Worm (Caenorhabditis elegans) whole organism, L4 larva: ENCODE data around the gene dcs-1.
A peak's percentile ranks its signal among the peaks of the same experiment; 100 is the strongest.

Experiments
- D1046.2 ChIP-seq: fragments of 200-800 bp; sonication (Bioruptor generic); IDR thresholded peaks from 2 replicates; pipeline ENCODE4 v1.3.6; 2022; ENCODE audit warnings: missing genetic modification characterization, missing compliant biosample characterization
- F10B5.3 ChIP-seq: sonication (generic microtip); optimal IDR thresholded peaks from 2 replicates; lab custom pipeline; 2016; ENCODE audit warnings: mild to moderate bottlenecking, missing genetic modification characterization, missing compliant biosample characterization
- F26F4.8 ChIP-seq: fragments of 200-800 bp; sonication (Bioruptor generic); conservative IDR thresholded peaks from 2 replicates; pipeline ENCODE4 v1.3.6; 2022; ENCODE audit warnings: missing genetic modification characterization, missing compliant biosample characterization
- F37D6.2 ChIP-seq: sonication (generic microtip); optimal IDR thresholded peaks from 2 replicates; lab custom pipeline; 2016; ENCODE audit warnings: mild to moderate bottlenecking, missing genetic modification characterization, missing compliant biosample characterization
- F44E2.7 ChIP-seq: fragments of 200-800 bp; sonication (Bioruptor generic); IDR thresholded peaks from 2 replicates; pipeline ENCODE4 v2.1.2; 2022; ENCODE audit warnings: missing genetic modification characterization, missing compliant biosample characterization
- T26A8.4 ChIP-seq: fragments of 200-800 bp; sonication (Bioruptor generic); IDR thresholded peaks from 2 replicates; pipeline ENCODE4 v1.3.6; 2022; ENCODE audit warnings: missing genetic modification characterization, missing compliant biosample characterization
- Y105C5A.15 ChIP-seq: fragments of 200-800 bp; sonication (Bioruptor generic); IDR thresholded peaks from 2 replicates; pipeline ENCODE4 v1.3.6; 2022; ENCODE audit warnings: missing genetic modification characterization, missing compliant biosample characterization
- Y5F2A.4 ChIP-seq: fragments of 200-800 bp; sonication (Bioruptor generic); optimal IDR thresholded peaks from 2 replicates; lab custom pipeline; 2018; ENCODE audit warnings: mild to moderate bottlenecking, missing genetic modification characterization, missing compliant biosample characterization
- Y75B8A.6 ChIP-seq: fragments of 200-800 bp; sonication (Bioruptor generic); IDR thresholded peaks from 2 replicates; pipeline ENCODE4 v1.3.6; 2022; ENCODE audit warnings: missing genetic modification reagents, missing genetic modification characterization, missing compliant biosample characterization
- ZK337.2 ChIP-seq: fragments of 200-800 bp; sonication (Bioruptor generic); IDR thresholded peaks from 2 replicates; pipeline ENCODE4 v1.3.6; 2022; ENCODE audit warnings: missing genetic modification reagents, missing genetic modification characterization, missing compliant biosample characterization
- aha-1 ChIP-seq: fragments of 150-350 bp; peaks from one replicate; lab custom pipeline; 2014; ENCODE audit warnings: missing biosample characterization, missing genetic modification characterization
- attf-4 ChIP-seq: sonication (generic microtip); optimal IDR thresholded peaks from 3 replicates; lab custom pipeline; 2017; ENCODE audit warnings: missing biosample characterization, missing genetic modification characterization
- ceh-32 ChIP-seq: sonication (generic microtip); optimal IDR thresholded peaks from 2 replicates; lab custom pipeline; 2016; ENCODE audit warnings: mild to moderate bottlenecking, missing genetic modification characterization, missing compliant biosample characterization; ENCODE audit not compliant: poor library complexity
- ces-1 ChIP-seq: fragments of 150-350 bp; sonication (generic microtip); optimal IDR thresholded peaks from 4 replicates; lab custom pipeline; 2014; ENCODE audit warnings: missing biosample characterization, missing genetic modification reagents, missing genetic modification characterization
- ctbp-1 ChIP-seq: fragments of 200-800 bp; sonication (Bioruptor generic); IDR thresholded peaks from 2 replicates; pipeline ENCODE4 v1.3.6; 2022; ENCODE audit warnings: missing genetic modification reagents, missing genetic modification characterization, missing compliant biosample characterization
- dmd-8 ChIP-seq: fragments of 200-800 bp; sonication (Bioruptor generic); IDR thresholded peaks from 2 replicates; pipeline ENCODE4 v1.3.6; 2022; ENCODE audit warnings: missing genetic modification characterization, missing compliant biosample characterization
- dmd-9 ChIP-seq: fragments of 200-800 bp; sonication (Bioruptor generic); IDR thresholded peaks from 2 replicates; pipeline ENCODE4 v1.3.6; 2022; ENCODE audit warnings: missing genetic modification reagents, missing genetic modification characterization, missing compliant biosample characterization
- duxl-1 ChIP-seq: sonication (generic microtip); optimal IDR thresholded peaks from 2 replicates; lab custom pipeline; 2016; ENCODE audit warnings: mild to moderate bottlenecking, missing genetic modification characterization, moderate library complexity, missing compliant biosample characterization; ENCODE audit not compliant: poor library complexity
- egl-43 ChIP-seq: fragments of 200-800 bp; sonication (Bioruptor generic); IDR thresholded peaks from 2 replicates; pipeline ENCODE4 v1.3.6; 2022; ENCODE audit warnings: missing genetic modification reagents, missing genetic modification characterization, missing compliant biosample characterization
- fkh-10 ChIP-seq: fragments of 150-350 bp; optimal IDR thresholded peaks from 2 replicates; lab custom pipeline; 2014; ENCODE audit warnings: missing biosample characterization, missing genetic modification reagents, missing genetic modification characterization
- hif-1 ChIP-seq, 2 experiments: sonication (generic microtip); optimal IDR thresholded peaks; 2 replicates each; lab custom pipeline; 2016 to 2017; ENCODE audit warnings: missing compliant biosample characterization in 2 of 2, missing genetic modification characterization in 2 of 2, missing genetic modification reagents in 2 of 2, missing genotype in 2 of 2, mild to moderate bottlenecking in 1 of 2
- jun-1 ChIP-seq: fragments of 150-350 bp; optimal IDR thresholded peaks from 2 replicates; lab custom pipeline; 2014; ENCODE audit warnings: missing biosample characterization, missing genetic modification reagents, missing genetic modification characterization
- lim-7 ChIP-seq: fragments of 200-800 bp; sonication (Bioruptor generic); IDR thresholded peaks from 2 replicates; pipeline ENCODE4 v1.3.6; 2022; ENCODE audit warnings: missing genetic modification characterization, missing compliant biosample characterization
- lin-13 ChIP-seq: fragments of 150-350 bp; optimal IDR thresholded peaks from 2 replicates; lab custom pipeline; 2014; ENCODE audit warnings: missing biosample characterization, missing genetic modification reagents, missing genetic modification characterization
- lin-29 ChIP-seq: fragments of 200-800 bp; sonication (Bioruptor generic); IDR thresholded peaks from 2 replicates; pipeline ENCODE4 v1.3.6; 2022; ENCODE audit warnings: missing genetic modification reagents, missing genetic modification characterization, missing compliant biosample characterization
- lin-39 ChIP-seq: fragments of 150-350 bp; optimal IDR thresholded peaks from 2 replicates; lab custom pipeline; 2014; ENCODE audit warnings: missing biosample characterization, missing genetic modification reagents, missing genetic modification characterization
- lir-3 ChIP-seq: sonication (generic microtip); optimal IDR thresholded peaks from 2 replicates; lab custom pipeline; 2016; ENCODE audit warnings: mild to moderate bottlenecking, missing genetic modification characterization, missing compliant biosample characterization
- madf-5 ChIP-seq, 2 experiments: fragments of 200-800 bp; sonication (Bioruptor generic); IDR thresholded peaks; 2 replicates each; pipeline ENCODE4 v1.3.6; 2022; ENCODE audit warnings: missing compliant biosample characterization in 2 of 2, missing genetic modification characterization in 2 of 2
- mdl-1 ChIP-seq, 2 experiments: fragments of 150-350 bp in 1 of 2; sonication (generic microtip) in 1 of 2; optimal IDR thresholded peaks; 2 replicates each; lab custom pipeline; 2014 to 2017; ENCODE audit warnings: missing biosample characterization in 2 of 2, missing genetic modification characterization in 2 of 2
- mdt-29 ChIP-seq: fragments of 200-800 bp; sonication (Bioruptor generic); IDR thresholded peaks from 2 replicates; pipeline ENCODE4 v1.3.6; 2022; ENCODE audit warnings: missing genetic modification reagents, missing genetic modification characterization, missing compliant biosample characterization
- mxl-2 ChIP-seq: fragments of 200-800 bp; sonication (Bioruptor generic); conservative IDR thresholded peaks from 2 replicates; pipeline ENCODE4 v1.3.6; 2022; ENCODE audit warnings: missing genetic modification reagents, missing genetic modification characterization, missing compliant biosample characterization
- nhr-11 ChIP-seq: fragments of 150-350 bp; optimal IDR thresholded peaks from 2 replicates; lab custom pipeline; 2014; ENCODE audit warnings: missing biosample characterization, missing genetic modification characterization
- nhr-25 ChIP-seq: sonication (generic microtip); optimal IDR thresholded peaks from 2 replicates; lab custom pipeline; 2017; ENCODE audit warnings: missing genetic modification characterization, mild to moderate bottlenecking, missing compliant biosample characterization, antibody characterized with exemption, moderate library complexity, borderline replicate concordance; ENCODE audit not compliant: insufficient read depth
- nhr-42 ChIP-seq: fragments of 200-800 bp; sonication (Bioruptor generic); IDR thresholded peaks from 2 replicates; pipeline ENCODE4 v1.3.6; 2022; ENCODE audit warnings: missing genetic modification characterization, missing compliant biosample characterization
- nhr-76 ChIP-seq: fragments of 150-350 bp; optimal IDR thresholded peaks from 2 replicates; lab custom pipeline; 2014; ENCODE audit warnings: missing biosample characterization, missing genetic modification characterization
- nhr-77 ChIP-seq: fragments of 150-350 bp; optimal IDR thresholded peaks from 2 replicates; lab custom pipeline; 2014; ENCODE audit warnings: missing biosample characterization, missing genetic modification characterization
- saeg-2 ChIP-seq: fragments of 200-800 bp; sonication (Bioruptor generic); IDR thresholded peaks from 2 replicates; pipeline ENCODE4 v1.3.6; 2022; ENCODE audit warnings: missing genetic modification reagents, missing genetic modification characterization, missing compliant biosample characterization
- set-16 ChIP-seq: fragments of 200-800 bp; sonication (Bioruptor generic); IDR thresholded peaks from 2 replicates; pipeline ENCODE4 v1.3.6; 2022; ENCODE audit warnings: missing genetic modification reagents, missing genetic modification characterization, missing compliant biosample characterization
- skn-1 ChIP-seq: fragments of 150-350 bp; optimal IDR thresholded peaks from 2 replicates; lab custom pipeline; 2014; ENCODE audit warnings: missing biosample characterization, missing genetic modification characterization
- snpc-1.2 ChIP-seq: fragments of 200-800 bp; sonication (Bioruptor generic); IDR thresholded peaks from 2 replicates; pipeline ENCODE4 v1.3.6; 2022; ENCODE audit warnings: missing genetic modification reagents, missing genetic modification characterization, missing compliant biosample characterization
- snpc-4 ChIP-seq: fragments of 150-350 bp; optimal IDR thresholded peaks from 2 replicates; lab custom pipeline; 2014; ENCODE audit warnings: missing biosample characterization, missing genetic modification characterization
- spr-1 ChIP-seq: sonication (generic microtip); optimal IDR thresholded peaks from 2 replicates; lab custom pipeline; 2016; ENCODE audit warnings: mild to moderate bottlenecking, missing genetic modification characterization, missing compliant biosample characterization
- spr-3 ChIP-seq: fragments of 200-800 bp; sonication (Bioruptor generic); optimal IDR thresholded peaks from 2 replicates; lab custom pipeline; 2018; ENCODE audit warnings: mild to moderate bottlenecking, missing genetic modification characterization, missing compliant biosample characterization
- tag-97 ChIP-seq: fragments of 200-800 bp; sonication (Bioruptor generic); IDR thresholded peaks from 2 replicates; pipeline ENCODE4 v1.3.6; 2022; ENCODE audit warnings: missing genetic modification characterization, missing compliant biosample characterization
- tra-1 ChIP-seq: fragments of 200-800 bp; sonication (Bioruptor generic); IDR thresholded peaks from 2 replicates; pipeline ENCODE4 v1.3.6; 2022; ENCODE audit warnings: missing genetic modification reagents, missing genetic modification characterization, missing compliant biosample characterization
- vab-7 ChIP-seq: fragments of 200-800 bp; sonication (Bioruptor generic); IDR thresholded peaks from 2 replicates; pipeline ENCODE4 v1.3.6; 2022; ENCODE audit warnings: missing genetic modification reagents, missing genetic modification characterization, missing compliant biosample characterization
- zip-11 ChIP-seq: fragments of 200-800 bp; sonication (Bioruptor generic); IDR thresholded peaks from 2 replicates; pipeline ENCODE4 v1.3.6; 2022; ENCODE audit warnings: missing genetic modification characterization, missing compliant biosample characterization
- ztf-11 ChIP-seq: fragments of 150-350 bp; optimal IDR thresholded peaks from 2 replicates; lab custom pipeline; 2014; ENCODE audit warnings: missing biosample characterization, missing genetic modification characterization

Gene dcs-1

ce11 chrV:20127543-20127942, 37.0 kb upstream of the dcs-1 start:
- 0 out of 2 replicates have a peak, but pooled peaks have one; percentile 64 for TF ChIP-seq F44E2.7
- TF ChIP-seq mdt-29 (GFP tag; lab: Robert Waterston, UW) = no peak
- TF ChIP-seq nhr-25 (tag; lab: Kevin White, UChicago) = no peak
- no peak for TF ChIP-seq spr-1 (tag; lab: Kevin White, UChicago)
- TF ChIP-seq lim-7 = no peak
- TF ChIP-seq aha-1 (tag; lab: Kevin White, UChicago) = peak; percentile 40
- TF ChIP-seq F26F4.8 = no peak
- TF ChIP-seq set-16 = peak; percentile 90
- no peak for TF ChIP-seq dmd-9
- no peak for TF ChIP-seq nhr-76 (tag; lab: Kevin White, UChicago)
- 0 out of 2 replicates have a peak, but pooled peaks have one; percentile 10 for TF ChIP-seq egl-43 (GFP tag; lab: Robert Waterston, UW)
- peak; percentile 45; the same call in 1 of the 2 replicates for TF ChIP-seq tra-1 (GFP tag; lab: Robert Waterston, UW)
- TF ChIP-seq, all 104 proteins: peak for 5

DNA sequence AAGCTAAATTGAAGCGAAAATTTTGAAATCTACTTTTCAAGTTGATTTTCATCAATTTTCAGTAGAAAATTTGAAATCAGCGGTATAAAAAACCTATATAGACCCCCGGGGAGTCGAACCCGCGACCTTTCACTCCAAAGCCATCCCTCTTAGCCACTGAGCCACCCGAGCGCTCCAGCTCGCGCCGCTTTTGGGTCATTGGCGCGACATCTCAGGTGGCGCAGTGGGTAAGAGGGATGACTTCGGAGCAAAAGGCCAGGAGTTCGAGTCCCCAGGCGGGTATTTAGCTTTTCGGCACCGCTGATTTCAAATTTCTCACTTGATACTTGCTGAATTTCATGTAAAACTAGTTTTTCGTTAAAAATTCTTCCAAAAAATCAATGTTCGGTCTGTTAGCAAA, 36.1 kb upstream of the dcs-1 start:
- TF ChIP-seq snpc-1.2 (GFP tag; lab: Robert Waterston, UW) = no peak
- peak; percentile 87 for TF ChIP-seq set-16
- 0 out of 2 replicates have a peak, but pooled peaks have one; percentile 54 for TF ChIP-seq egl-43 (GFP tag; lab: Robert Waterston, UW)
- no peak for TF ChIP-seq nhr-42 (GFP tag; lab: Robert Waterston, UW)
- TF ChIP-seq, all 104 proteins: peak for 2

ce11 chrV:20125137-20125536, 34.6 kb upstream of the dcs-1 start:
- no peak for TF ChIP-seq fkh-10
- TF ChIP-seq set-16 = peak; percentile 83
- no peak for TF ChIP-seq F10B5.3
- TF ChIP-seq ces-1 = no peak
- TF ChIP-seq madf-5 (GFP tag; IDR thresholded peaks at IDR 0.05; lab: Robert Waterston, UW) = no peak
- TF ChIP-seq zip-11 = no peak
- no peak for TF ChIP-seq lin-39 (tag; lab: Kevin White, UChicago)
- no peak for TF ChIP-seq hif-1 (tag; optimal IDR thresholded peaks at IDR 0.05; lab: Kevin White, UChicago)
- no peak for TF ChIP-seq F37D6.2 (tag; lab: Kevin White, UChicago)
- TF ChIP-seq Y5F2A.4 (GFP tag; lab: Kevin White, UChicago) = no peak
- peak; percentile 28; the same call in 1 of the 2 replicates for TF ChIP-seq vab-7 (GFP tag; lab: Robert Waterston, UW)
- TF ChIP-seq Y75B8A.6 (GFP tag; lab: Robert Waterston, UW) = no peak
- no peak for TF ChIP-seq ZK337.2 (GFP tag; lab: Robert Waterston, UW)
- no peak for TF ChIP-seq T26A8.4 (GFP tag; lab: Robert Waterston, UW)
- no peak for TF ChIP-seq lin-13
- TF ChIP-seq mxl-2 (GFP tag; lab: Robert Waterston, UW) = no peak
- no peak for TF ChIP-seq ztf-11 (tag; lab: Kevin White, UChicago)
- TF ChIP-seq lin-29 (GFP tag; lab: Robert Waterston, UW) = no peak
- TF ChIP-seq tra-1 (GFP tag; lab: Robert Waterston, UW) = no peak
- TF ChIP-seq ctbp-1 (GFP tag; lab: Robert Waterston, UW) = no peak
- TF ChIP-seq skn-1 = no peak
- TF ChIP-seq snpc-4 (tag; lab: Kevin White, UChicago) = no peak
- TF ChIP-seq jun-1 (tag; lab: Kevin White, UChicago) = no peak
- peak; percentile 47 for TF ChIP-seq aha-1 (tag; lab: Kevin White, UChicago)
- no peak for TF ChIP-seq lir-3 (tag; lab: Kevin White, UChicago)
- no peak for TF ChIP-seq mdl-1 (tag; optimal IDR thresholded peaks at IDR 0.05; lab: Kevin White, UChicago)
- TF ChIP-seq Y105C5A.15 (GFP tag; lab: Robert Waterston, UW) = no peak
- no peak for TF ChIP-seq D1046.2 (GFP tag; lab: Robert Waterston, UW)
- no peak for TF ChIP-seq spr-3 (GFP tag; lab: Kevin White, UChicago)
- TF ChIP-seq dmd-8 (GFP tag; lab: Robert Waterston, UW) = no peak
- no peak for TF ChIP-seq nhr-77 (tag; lab: Kevin White, UChicago)
- TF ChIP-seq nhr-11 (tag; lab: Kevin White, UChicago) = no peak
- TF ChIP-seq saeg-2 = no peak
- TF ChIP-seq ceh-32 (tag; lab: Kevin White, UChicago) = no peak
- no peak for TF ChIP-seq duxl-1 (tag; lab: Kevin White, UChicago)
- no peak for TF ChIP-seq attf-4 (tag; lab: Kevin White, UChicago)
- TF ChIP-seq egl-43 (GFP tag; lab: Robert Waterston, UW) = 0 out of 2 replicates have a peak, but pooled peaks have one; percentile 40
- no peak for TF ChIP-seq tag-97
- TF ChIP-seq F44E2.7 = peak; percentile 71; the same call in 1 of the 2 replicates
